Worm (Caenorhabditis elegans) whole organism, L2 larva: Measurements from ENCODE around the gene F15E6.4.

Source experiments
- Y55F3AM.14 ChIP-seq: fragments of 200-800 bp; sonication (Bioruptor generic); optimal IDR thresholded peaks from 2 replicates; lab custom pipeline; 2018; ENCODE audit warnings: mild to moderate bottlenecking, missing genetic modification characterization, missing compliant biosample characterization
- ZK546.5 ChIP-seq: sonication (generic microtip); optimal IDR thresholded peaks from 2 replicates; lab custom pipeline; 2017; ENCODE audit warnings: missing biosample characterization, missing genetic modification characterization
- alr-1 ChIP-seq: fragments of 150-350 bp; optimal IDR thresholded peaks from 2 replicates; lab custom pipeline; 2014; ENCODE audit warnings: missing biosample characterization, missing genetic modification characterization
- ama-1 ChIP-seq: fragments of 150-350 bp; optimal IDR thresholded peaks from 2 replicates; lab custom pipeline; 2018; ENCODE audit warnings: inconsistent platforms
- ceh-16 ChIP-seq: fragments of 150-350 bp; optimal IDR thresholded peaks from 2 replicates; lab custom pipeline; 2014; ENCODE audit warnings: missing biosample characterization, missing genetic modification characterization
- ceh-82 ChIP-seq: fragments of 150-350 bp; optimal IDR thresholded peaks from 2 replicates; lab custom pipeline; 2014; ENCODE audit warnings: missing biosample characterization, missing genetic modification characterization
- crh-2 ChIP-seq: sonication (generic microtip); optimal IDR thresholded peaks from 2 replicates; lab custom pipeline; 2017; ENCODE audit warnings: missing biosample characterization, missing genetic modification characterization
- dmd-4 ChIP-seq: sonication (generic microtip); optimal IDR thresholded peaks from 2 replicates; lab custom pipeline; 2017; ENCODE audit warnings: missing biosample characterization, missing genetic modification characterization
- elt-1 ChIP-seq: fragments of 150-350 bp; optimal IDR thresholded peaks from 2 replicates; lab custom pipeline; 2014; ENCODE audit warnings: missing biosample characterization, missing genetic modification characterization
- elt-3 ChIP-seq: sonication (generic microtip); optimal IDR thresholded peaks from 2 replicates; lab custom pipeline; 2017; ENCODE audit warnings: missing biosample characterization, missing genetic modification characterization
- fos-1 ChIP-seq: fragments of 150-350 bp; optimal IDR thresholded peaks from 2 replicates; lab custom pipeline; 2014; ENCODE audit warnings: missing biosample characterization, missing genetic modification characterization
- lin-11 ChIP-seq: fragments of 150-350 bp; sonication (generic microtip); optimal IDR thresholded peaks from 2 replicates; lab custom pipeline; 2014; ENCODE audit warnings: missing biosample characterization, missing genetic modification characterization, inconsistent platforms, mixed read lengths
- lin-13 ChIP-seq: fragments of 150-350 bp; optimal IDR thresholded peaks from 2 replicates; lab custom pipeline; 2014; ENCODE audit warnings: missing biosample characterization, missing genetic modification reagents, missing genetic modification characterization
- lin-39 ChIP-seq: fragments of 150-350 bp; optimal IDR thresholded peaks from 2 replicates; lab custom pipeline; 2014; ENCODE audit warnings: missing biosample characterization, missing genetic modification reagents, missing genetic modification characterization
- mab-5 ChIP-seq: fragments of 150-350 bp; optimal IDR thresholded peaks from 2 replicates; lab custom pipeline; 2014; ENCODE audit warnings: missing biosample characterization, missing genetic modification characterization
- mbf-1 ChIP-seq: sonication (generic microtip); optimal IDR thresholded peaks from 2 replicates; lab custom pipeline; 2017; ENCODE audit warnings: missing biosample characterization, missing genetic modification characterization
- nhr-10 ChIP-seq: sonication (generic microtip); optimal IDR thresholded peaks from 2 replicates; lab custom pipeline; 2017; ENCODE audit warnings: missing biosample characterization, missing genetic modification characterization
- nhr-11 ChIP-seq: fragments of 150-350 bp; optimal IDR thresholded peaks from 2 replicates; lab custom pipeline; 2014; ENCODE audit warnings: missing biosample characterization, missing genetic modification characterization
- nhr-12 ChIP-seq: fragments of 150-350 bp; optimal IDR thresholded peaks from 2 replicates; lab custom pipeline; 2014; ENCODE audit warnings: missing biosample characterization, missing genetic modification characterization
- nhr-23 ChIP-seq: fragments of 150-350 bp; optimal IDR thresholded peaks from 2 replicates; lab custom pipeline; 2014; ENCODE audit warnings: missing biosample characterization, missing genetic modification reagents, missing genetic modification characterization
- nhr-237 ChIP-seq: fragments of 150-350 bp; optimal IDR thresholded peaks from 2 replicates; lab custom pipeline; 2014; ENCODE audit warnings: missing biosample characterization, missing genetic modification characterization
- nhr-25 ChIP-seq: fragments of 150-350 bp; sonication (generic microtip); optimal IDR thresholded peaks from 3 replicates; lab custom pipeline; 2014; ENCODE audit warnings: missing biosample characterization, missing genetic modification characterization
- nhr-77 ChIP-seq: fragments of 150-350 bp; optimal IDR thresholded peaks from 2 replicates; lab custom pipeline; 2014; ENCODE audit warnings: missing biosample characterization, missing genetic modification characterization
- peb-1 ChIP-seq: fragments of 150-350 bp; optimal IDR thresholded peaks from 2 replicates; lab custom pipeline; 2014; ENCODE audit warnings: missing biosample characterization, missing genetic modification characterization
- sem-4 ChIP-seq: fragments of 150-350 bp; optimal IDR thresholded peaks from 2 replicates; lab custom pipeline; 2014; ENCODE audit warnings: missing biosample characterization, missing genetic modification reagents, missing genetic modification characterization
- skn-1 ChIP-seq: sonication (generic microtip); optimal IDR thresholded peaks from 2 replicates; lab custom pipeline; 2017; ENCODE audit warnings: missing biosample characterization, missing genetic modification characterization
- sma-3 ChIP-seq: sonication (generic microtip); optimal IDR thresholded peaks from 2 replicates; lab custom pipeline; 2016; ENCODE audit warnings: missing genetic modification reagents, missing genetic modification characterization, missing compliant biosample characterization
- snpc-4 ChIP-seq: fragments of 150-350 bp; optimal IDR thresholded peaks from 2 replicates; lab custom pipeline; 2014; ENCODE audit warnings: missing biosample characterization, missing genetic modification characterization
- zag-1 ChIP-seq: fragments of 150-350 bp; optimal IDR thresholded peaks from 2 replicates; lab custom pipeline; 2014; ENCODE audit warnings: missing biosample characterization, missing genetic modification characterization
- ztf-1 ChIP-seq: fragments of 200-800 bp; sonication (Bioruptor generic); conservative IDR thresholded peaks from 2 replicates; pipeline ENCODE4 v1.3.6; 2022; ENCODE audit warnings: missing genetic modification characterization, missing compliant biosample characterization
- ztf-11 ChIP-seq: sonication (generic microtip); optimal IDR thresholded peaks from 2 replicates; lab custom pipeline; 2017; ENCODE audit warnings: missing biosample characterization, missing genetic modification characterization
- ztf-4 ChIP-seq: fragments of 150-350 bp; optimal IDR thresholded peaks from 2 replicates; lab custom pipeline; 2014; ENCODE audit warnings: missing biosample characterization, missing genetic modification characterization

F15E6.4 gene

ce11 chrIV:4316813-4317408 is 25.6 kb downstream of the F15E6.4 start, which contains the start of gene Y24D9B.1:
Gene Y24D9B.1 (plus strand): TSS chrIV:4317358.
- no peak for TF ChIP-seq nhr-77 (tag; lab: Kevin White, UChicago)
- no peak for TF ChIP-seq elt-1 (tag; lab: Kevin White, UChicago)
- TF ChIP-seq ZK546.5 (tag; lab: Kevin White, UChicago): no peak
- TF ChIP-seq nhr-237 (tag; lab: Kevin White, UChicago): no peak
- no peak for TF ChIP-seq fos-1 (tag; lab: Kevin White, UChicago)
- no peak for TF ChIP-seq lin-13 (GFP tag; lab: Kevin White, UChicago)
- TF ChIP-seq ztf-11: no peak
- no peak for TF ChIP-seq sem-4
- TF ChIP-seq lin-11 (tag; lab: Kevin White, UChicago): no peak

- no peak for TF ChIP-seq mbf-1
- TF ChIP-seq crh-2 (tag; lab: Kevin White, UChicago): no peak
Observed at ce11 chrIV:4317638-4318037, 26.4 kb downstream of the F15E6.4 start.

- TF ChIP-seq nhr-10 (no peak), elt-3 (tag; lab: Kevin White, UChicago) (no peak), peb-1 (tag; lab: Kevin White, UChicago) (no peak), snpc-4 (tag; lab: Kevin White, UChicago) (no peak), elt-1 (tag; lab: Kevin White, UChicago) (no peak), nhr-12 (no peak), nhr-23 (tag; lab: Kevin White, UChicago) (no peak), sma-3 (GFP tag; lab: Kevin White, UChicago) (no peak), ama-1 (no peak), fos-1 (tag; lab: Kevin White, UChicago) (no peak), ceh-16 (tag; lab: Kevin White, UChicago) (no peak), dmd-4 (no peak), mab-5 (tag; lab: Kevin White, UChicago) (no peak), skn-1 (tag; lab: Kevin White, UChicago) (no peak), ztf-11 (no peak), lin-13 (GFP tag; lab: Kevin White, UChicago) (no peak), alr-1 (tag; lab: Kevin White, UChicago) (no peak), ceh-82 (tag; lab: Kevin White, UChicago) (no peak)
Observed at ce11 chrIV:4318056-4318455, 26.8 kb downstream of the F15E6.4 start.

ce11 chrIV:4319473-4319872 is 28.2 kb downstream of the F15E6.4 start:
- TF ChIP-seq nhr-25 (tag; lab: Kevin White, UChicago) (no peak), ztf-4 (tag; lab: Kevin White, UChicago) (no peak), nhr-77 (tag; lab: Kevin White, UChicago) (no peak), lin-39 (tag; lab: Kevin White, UChicago) (no peak), snpc-4 (tag; lab: Kevin White, UChicago) (no peak), Y55F3AM.14 (GFP tag; lab: Kevin White, UChicago) (no peak), ztf-1 (no peak), zag-1 (tag; lab: Kevin White, UChicago) (no peak), ceh-16 (tag; lab: Kevin White, UChicago) (no peak)
- TF ChIP-seq, all 48 proteins: peak for 0

- no peak for TF ChIP-seq nhr-25 (tag; lab: Kevin White, UChicago)
- TF ChIP-seq ztf-4 (tag; lab: Kevin White, UChicago): no peak
- TF ChIP-seq snpc-4 (tag; lab: Kevin White, UChicago): no peak
- no peak for TF ChIP-seq lin-13 (GFP tag; lab: Kevin White, UChicago)
- no peak for TF ChIP-seq Y55F3AM.14 (GFP tag; lab: Kevin White, UChicago)
- no peak for TF ChIP-seq nhr-77 (tag; lab: Kevin White, UChicago)
- peak; percentile 75 for TF ChIP-seq fos-1 (tag; lab: Kevin White, UChicago)
- no peak for TF ChIP-seq nhr-11 (tag; lab: Kevin White, UChicago)
- no peak for TF ChIP-seq skn-1 (tag; lab: Kevin White, UChicago)
Observed at ce11 chrIV:4326445-4326844, 35.2 kb downstream of the F15E6.4 start, which contains the start of gene trpl-2. Gene trpl-2 (plus strand): TSS chrIV:4326654.
